Worm (Caenorhabditis elegans): Measurements from ENCODE around the gene kel-10.

DNA sequence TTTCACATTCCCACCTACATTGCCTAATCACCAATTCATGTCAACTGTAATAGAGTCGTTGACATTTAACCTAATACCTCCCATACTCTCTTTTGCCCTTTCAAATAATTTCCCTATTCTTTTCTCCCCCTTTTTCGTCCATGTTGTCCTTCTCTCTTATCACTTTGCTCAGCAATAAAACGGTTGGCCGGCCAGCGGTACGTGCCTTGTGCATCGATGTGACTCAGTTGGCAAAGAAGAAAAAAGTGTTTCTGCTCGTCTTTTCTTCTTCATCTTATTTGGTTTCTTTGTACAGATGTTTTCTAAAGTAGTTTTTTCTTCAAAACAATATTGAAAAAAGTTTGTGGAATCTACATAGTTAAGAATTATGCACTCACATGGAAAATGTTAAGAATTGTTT is 33.3 kb upstream of the kel-10 start:
- TF ChIP-seq mep-1 (tag; optimal IDR thresholded peaks at IDR 0.05) (no peak), unc-62 (GFP tag; optimal IDR thresholded peaks at IDR 0.05) (no peak), snpc-4 (tag; optimal IDR thresholded peaks at IDR 0.05) (no peak), hlh-1 (tag; optimal IDR thresholded peaks at IDR 0.05) (no peak), sem-2 (GFP tag; optimal IDR thresholded peaks at IDR 0.05) (no peak), lin-32 (GFP tag; optimal IDR thresholded peaks at IDR 0.05) (no peak), sptf-1 (tag; optimal IDR thresholded peaks at IDR 0.05) (no peak), ces-1 (GFP tag; optimal IDR thresholded peaks at IDR 0.05) (no peak), pha-4 (tag; optimal IDR thresholded peaks at IDR 0.05) (no peak), nhr-76 (tag; optimal IDR thresholded peaks at IDR 0.05) (no peak), nhr-237 (tag; optimal IDR thresholded peaks at IDR 0.05) (no peak), nhr-12 (tag; optimal IDR thresholded peaks at IDR 0.05) (no peak)

Data from whole organism, mixed stage, embryonic.